Worm (Caenorhabditis elegans): ENCODE data around the gene R10D12.1.

DNA sequence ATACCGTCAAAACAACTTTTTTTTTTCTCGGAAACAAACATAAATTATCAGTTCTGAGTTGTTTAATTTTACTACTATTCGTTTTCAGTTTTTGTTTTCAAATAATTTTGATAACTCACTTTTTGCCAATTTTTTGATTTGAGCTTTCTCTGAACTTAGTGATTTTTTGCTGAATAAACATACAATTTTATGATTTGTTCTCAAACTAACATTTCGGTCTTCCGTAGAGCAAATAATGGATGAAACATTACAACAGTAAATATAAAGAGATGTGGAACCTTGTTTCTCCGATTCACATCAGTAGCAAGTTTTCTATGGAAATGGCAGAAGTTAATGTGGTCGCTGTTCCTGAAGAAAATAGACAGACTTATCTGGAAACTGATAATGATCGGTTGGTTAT is 15.3 kb upstream of the R10D12.1 start, which contains the start of gene R10D12.7:
- TF ChIP-seq klf-2 (GFP tag; conservative IDR thresholded peaks at IDR 0.05) (no peak), med-1 (GFP tag; optimal IDR thresholded peaks at IDR 0.05; ENCODE audit: insufficient read depth) (no peak), flt-1 (GFP tag; IDR thresholded peaks at IDR 0.05) (no peak), tab-1 (GFP tag; IDR thresholded peaks at IDR 0.05) (no peak), ztf-29 (GFP tag; IDR thresholded peaks at IDR 0.05) (no peak), ref-1 (GFP tag; conservative IDR thresholded peaks at IDR 0.05) (no peak)

Measured in whole organism, midembryonic.